Fruit fly (Drosophila melanogaster): ENCODE measurements around the gene CG7888.
A peak's percentile ranks its signal among the peaks of the same experiment; 100 is the strongest.

CG7888 gene

dm6 chr3L:11064689-11065088, 10.9 kb downstream of the CG7888 start, which contains the start of the genes CG32075, CG45101 and SuUR (continued):
- peak; percentile 60 for TF ChIP-seq ATbp (GFP tag; optimal IDR thresholded peaks at IDR 0.05)
- peak; percentile 94 for TF ChIP-seq tgo (GFP tag; IDR thresholded peaks at IDR 0.05)
- TF ChIP-seq Fer2 (tag; optimal IDR thresholded peaks at IDR 0.05): peak; percentile 79
- TF ChIP-seq NFAT (GFP tag; IDR thresholded peaks at IDR 0.05): no peak; the same call in 1 of the 2 replicates
- TF ChIP-seq CG12236 (GFP tag; optimal IDR thresholded peaks at IDR 0.05): peak; percentile 64
- TF ChIP-seq pzg (GFP tag; optimal IDR thresholded peaks at IDR 0.05): peak; percentile 75
- no peak for TF ChIP-seq wek (GFP tag; optimal IDR thresholded peaks at IDR 0.05)
- peak; percentile 91 for TF ChIP-seq CG33213 (GFP tag; optimal IDR thresholded peaks at IDR 0.05)
- peak; percentile 96 for TF ChIP-seq CG4617 (GFP tag; optimal IDR thresholded peaks at IDR 0.05; ENCODE audit: borderline replicate concordance)
- peak; percentile 39 for TF ChIP-seq CG31388 (GFP tag; optimal IDR thresholded peaks at IDR 0.05)
- peak; percentile 77 for TF ChIP-seq gro (GFP tag; optimal IDR thresholded peaks at IDR 0.05)
- TF ChIP-seq fd64A (GFP tag; optimal IDR thresholded peaks at IDR 0.05): no peak
- TF ChIP-seq CG4328 (GFP tag; optimal IDR thresholded peaks at IDR 0.05): peak; percentile 74
- no peak for TF ChIP-seq zf30C (GFP tag; optimal IDR thresholded peaks at IDR 0.05)
- peak; percentile 92 for TF ChIP-seq CG14441 (GFP tag; IDR thresholded peaks at IDR 0.05)
- peak; percentile 83 for TF ChIP-seq CG3065 (GFP tag; optimal IDR thresholded peaks at IDR 0.05)
- peak; percentile 64 for TF ChIP-seq CG11085 (GFP tag; IDR thresholded peaks at IDR 0.05)
- TF ChIP-seq Adf1 (GFP tag; IDR thresholded peaks at IDR 0.05): peak; percentile 66
- no peak for TF ChIP-seq Scr (GFP tag; IDR thresholded peaks at IDR 0.05; ENCODE audit: partially characterized antibody)
- TF ChIP-seq BtbVII (GFP tag; optimal IDR thresholded peaks at IDR 0.05): peak; percentile 13
- peak; percentile 89 to 94 for TF ChIP-seq chif (GFP tag; optimal IDR thresholded peaks at IDR 0.05)
- peak; percentile 84 for TF ChIP-seq Antp (GFP tag; optimal IDR thresholded peaks at IDR 0.05)
- TF ChIP-seq Dbx (GFP tag; IDR thresholded peaks at IDR 0.05): peak; percentile 91
- TF ChIP-seq Ets97D (GFP tag; optimal IDR thresholded peaks at IDR 0.05): peak; percentile 85
- TF ChIP-seq tin (GFP tag; optimal IDR thresholded peaks at IDR 0.05): peak; percentile 90
- peak; percentile 73 for TF ChIP-seq crc (GFP tag; optimal IDR thresholded peaks at IDR 0.05)
- peak; percentile 84 for TF ChIP-seq CG15696 (tag; optimal IDR thresholded peaks at IDR 0.05)
- peak; percentile 38 for TF ChIP-seq Deaf1 (tag; optimal IDR thresholded peaks at IDR 0.05)
- peak; percentile 91 for TF ChIP-seq Dip3 (GFP tag; optimal IDR thresholded peaks at IDR 0.05)
- peak; percentile 86 for TF ChIP-seq YL-1 (GFP tag; optimal IDR thresholded peaks at IDR 0.05)
- TF ChIP-seq Meics (GFP tag; optimal IDR thresholded peaks at IDR 0.05): peak; percentile 86
- peak; percentile 90 for TF ChIP-seq Mad (GFP tag; optimal IDR thresholded peaks at IDR 0.05)
- 0 out of 2 replicates have a peak, but pooled peaks have one; percentile 40 for TF ChIP-seq bowl (GFP tag; IDR thresholded peaks at IDR 0.05)
- TF ChIP-seq CG10431 (GFP tag; optimal IDR thresholded peaks at IDR 0.05): peak; percentile 48
- TF ChIP-seq CG6272 (GFP tag; IDR thresholded peaks at IDR 0.05): peak; percentile 90
- TF ChIP-seq vnd (GFP tag; IDR thresholded peaks at IDR 0.05; ENCODE audit: partially characterized antibody): no peak
- peak; percentile 71 for TF ChIP-seq hkb (optimal IDR thresholded peaks at IDR 0.05)
- TF ChIP-seq hkb (GFP tag; IDR thresholded peaks at IDR 0.05): peak; percentile 86
- peak; percentile 56 for TF ChIP-seq sima (GFP tag; optimal IDR thresholded peaks at IDR 0.05)
- no peak for TF ChIP-seq CG10321 (GFP tag; IDR thresholded peaks at IDR 0.05)
- peak; percentile 88 for TF ChIP-seq sob (GFP tag; IDR thresholded peaks at IDR 0.05)
- peak; percentile 92 for TF ChIP-seq bab2 (GFP tag; optimal IDR thresholded peaks at IDR 0.05)
- peak; percentile 86 for TF ChIP-seq CG8924 (tag; optimal IDR thresholded peaks at IDR 0.05)
- TF ChIP-seq Elba2 (GFP tag; optimal IDR thresholded peaks at IDR 0.05): peak; percentile 81
- peak; percentile 93 for TF ChIP-seq pho (GFP tag; optimal IDR thresholded peaks at IDR 0.05)
- peak; percentile 97 to 99 for TF ChIP-seq crp (GFP tag; optimal IDR thresholded peaks at IDR 0.05)
- TF ChIP-seq CG2202 (tag; optimal IDR thresholded peaks at IDR 0.05): peak; percentile 59
- TF ChIP-seq Nf-YB (GFP tag; optimal IDR thresholded peaks at IDR 0.05): peak; percentile 53
- no peak for TF ChIP-seq hth (optimal IDR thresholded peaks at IDR 0.05)
- peak; percentile 70 for TF ChIP-seq NC2α (GFP tag; optimal IDR thresholded peaks at IDR 0.05)
- TF ChIP-seq Lim3 (GFP tag; IDR thresholded peaks at IDR 0.05): no peak
- TF ChIP-seq Fer3 (tag; optimal IDR thresholded peaks at IDR 0.05): peak; percentile 74

All from whole organism, embryonic.